Worm (Caenorhabditis elegans) whole organism, L2 larva: ENCODE data around the gene rab-19.

Experiments
- aly-2 ChIP-seq: fragments of 150-350 bp; optimal IDR thresholded peaks from 2 replicates; lab custom pipeline; 2014; ENCODE audit warnings: missing biosample characterization, missing genetic modification characterization
- ceh-82 ChIP-seq: fragments of 150-350 bp; optimal IDR thresholded peaks from 2 replicates; lab custom pipeline; 2014; ENCODE audit warnings: missing biosample characterization, missing genetic modification characterization
- egl-27 ChIP-seq: sonication (generic microtip); optimal IDR thresholded peaks from 3 replicates; lab custom pipeline; 2017; ENCODE audit warnings: missing biosample characterization, missing genetic modification reagents, missing genetic modification characterization
- elt-1 ChIP-seq: fragments of 150-350 bp; optimal IDR thresholded peaks from 2 replicates; lab custom pipeline; 2014; ENCODE audit warnings: missing biosample characterization, missing genetic modification characterization
- elt-3 ChIP-seq: sonication (generic microtip); optimal IDR thresholded peaks from 2 replicates; lab custom pipeline; 2017; ENCODE audit warnings: missing biosample characterization, missing genetic modification characterization
- fos-1 ChIP-seq: fragments of 150-350 bp; optimal IDR thresholded peaks from 2 replicates; lab custom pipeline; 2014; ENCODE audit warnings: missing biosample characterization, missing genetic modification characterization
- lin-39 ChIP-seq: fragments of 150-350 bp; optimal IDR thresholded peaks from 2 replicates; lab custom pipeline; 2014; ENCODE audit warnings: missing biosample characterization, missing genetic modification reagents, missing genetic modification characterization
- nhr-10 ChIP-seq: sonication (generic microtip); optimal IDR thresholded peaks from 2 replicates; lab custom pipeline; 2017; ENCODE audit warnings: missing biosample characterization, missing genetic modification characterization
- nhr-12 ChIP-seq: fragments of 150-350 bp; optimal IDR thresholded peaks from 2 replicates; lab custom pipeline; 2014; ENCODE audit warnings: missing biosample characterization, missing genetic modification characterization
- nhr-25 ChIP-seq: fragments of 150-350 bp; sonication (generic microtip); optimal IDR thresholded peaks from 3 replicates; lab custom pipeline; 2014; ENCODE audit warnings: missing biosample characterization, missing genetic modification characterization
- nhr-77 ChIP-seq: fragments of 150-350 bp; optimal IDR thresholded peaks from 2 replicates; lab custom pipeline; 2014; ENCODE audit warnings: missing biosample characterization, missing genetic modification characterization
- unc-62 ChIP-seq: fragments of 150-350 bp; optimal IDR thresholded peaks from 2 replicates; lab custom pipeline; 2014; ENCODE audit warnings: missing biosample characterization, missing genetic modification reagents, missing genetic modification characterization
- ztf-4 ChIP-seq: fragments of 150-350 bp; optimal IDR thresholded peaks from 2 replicates; lab custom pipeline; 2014; ENCODE audit warnings: missing biosample characterization, missing genetic modification characterization

- TF ChIP-seq nhr-77 (tag; lab: Kevin White, UChicago) (no peak), elt-3 (tag; lab: Kevin White, UChicago) (no peak), ztf-4 (tag; lab: Kevin White, UChicago) (no peak), nhr-12 (tag; lab: Kevin White, UChicago) (no peak), aly-2 (tag; lab: Kevin White, UChicago) (no peak), elt-1 (tag; lab: Kevin White, UChicago) (no peak), fos-1 (tag; lab: Kevin White, UChicago) (no peak), ceh-82 (tag; lab: Kevin White, UChicago) (no peak), unc-62 (GFP tag; lab: Kevin White, UChicago) (no peak), nhr-25 (tag; lab: Kevin White, UChicago) (no peak), nhr-10 (tag; lab: Kevin White, UChicago) (no peak), egl-27 (tag; lab: Kevin White, UChicago) (no peak), lin-39 (tag; lab: Kevin White, UChicago) (no peak)
Measured at ce11 chrIV:13412845-13413383, 28.7 kb upstream of the rab-19 start, which contains the start of gene gcl-1.
